Fruit fly (Drosophila melanogaster) whole organism, embryonic: ENCODE results near the gene CG33172.

Source experiments
- Bgb ChIP-seq: fragments of 200-800 bp; sonication (Bioruptor generic); IDR thresholded peaks from 2 replicates; pipeline ENCODE4 v1.3.6; 2022; ENCODE audit warnings: missing biosample characterization, missing genetic modification characterization; ENCODE audit not compliant: partially characterized antibody
- C15 ChIP-seq: fragments of 200-800 bp; sonication (Bioruptor generic); IDR thresholded peaks from 3 replicates; pipeline ENCODE4 v1.3.6; 2022; ENCODE audit warnings: missing biosample characterization, missing genetic modification characterization
- CG14860 ChIP-seq: fragments of 200-800 bp; sonication (Bioruptor generic); IDR thresholded peaks from 3 replicates; pipeline ENCODE4 v1.3.6; 2022; ENCODE audit warnings: missing biosample characterization, missing genetic modification characterization; ENCODE audit not compliant: partially characterized antibody
- h ChIP-seq: fragments of >200 bp; optimal IDR thresholded peaks from 2 replicates; lab custom pipeline; 2017
- nom ChIP-seq: fragments of 200-800 bp; sonication (Bioruptor generic); optimal IDR thresholded peaks from 2 replicates; lab custom pipeline; 2017; ENCODE audit warnings: missing biosample characterization, missing genetic modification characterization, mild to moderate bottlenecking, moderate library complexity, missing genetic modification reagents
- stwl ChIP-seq: fragments of 200-800 bp; sonication (Bioruptor generic); optimal IDR thresholded peaks from 3 replicates; lab custom pipeline; 2018; ENCODE audit warnings: missing biosample characterization, mild to moderate bottlenecking, missing genetic modification characterization, moderate library complexity

DNA sequence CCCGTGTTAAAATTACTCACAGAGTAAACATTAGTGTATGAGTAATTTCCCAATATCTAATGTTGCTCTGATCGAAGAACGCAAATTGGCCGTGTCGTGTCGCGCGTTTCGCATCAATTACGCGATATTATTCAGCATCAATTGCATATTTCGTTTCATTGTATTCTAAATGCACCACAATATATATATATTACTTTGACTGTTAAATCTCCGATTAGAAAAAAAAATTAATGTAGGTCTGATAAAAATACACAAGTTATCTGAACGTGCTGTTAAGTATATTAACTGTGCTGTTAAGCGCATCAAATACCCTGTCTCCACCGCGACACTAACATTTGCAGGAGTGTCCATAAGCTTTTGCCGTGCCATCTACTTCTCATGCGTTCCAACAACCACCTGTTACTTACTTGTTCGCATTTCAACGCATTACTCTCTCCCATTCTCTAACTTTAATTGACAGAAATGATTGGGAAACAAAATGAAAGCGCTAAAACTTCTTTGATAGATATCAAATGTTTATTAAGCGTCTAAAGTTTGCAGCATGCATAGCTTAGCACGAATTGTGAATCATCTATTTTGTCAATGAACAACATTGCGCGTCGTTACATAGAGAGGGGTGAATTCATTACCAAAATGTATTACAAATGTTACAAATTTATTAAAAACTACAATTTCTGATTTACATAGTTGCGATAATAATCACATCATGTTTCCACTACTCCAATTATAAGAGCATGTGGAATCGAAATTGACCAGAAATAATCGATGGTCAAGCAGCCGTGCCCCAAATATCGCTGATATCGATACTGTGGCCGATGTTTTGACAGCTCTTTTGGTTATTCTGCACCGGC is 8.8 kb upstream of the CG33172 start, which contains the start of the genes Graf and mRpL3:
- no peak for TF ChIP-seq nom (GFP tag; lab: Kevin White, UChicago)
- peak; percentile 93 for TF ChIP-seq Bgb (GFP tag; lab: Robert Waterston, UW)
- no peak for TF ChIP-seq C15 (GFP tag; lab: Robert Waterston, UW)
- TF ChIP-seq h (lab: Kevin White, UChicago) = no peak
- peak; percentile 90 for TF ChIP-seq CG14860
- TF ChIP-seq stwl (tag; lab: Kevin White, UChicago) = peak; percentile 16
